Fruit fly (Drosophila melanogaster) whole organism, embryonic: ENCODE measurements around the gene Cep290.

Source experiments
- CG11456 ChIP-seq: fragments of 200-800 bp; sonication (Bioruptor generic); IDR thresholded peaks from 3 replicates; pipeline ENCODE4 v1.3.6; 2022; ENCODE audit warnings: missing biosample characterization, missing genetic modification characterization
- CG11695 ChIP-seq: fragments of 200-800 bp; sonication (Bioruptor generic); IDR thresholded peaks from 3 replicates; pipeline ENCODE4 v1.3.6; 2022; ENCODE audit warnings: missing biosample characterization, missing genetic modification characterization
- CG17385 ChIP-seq: fragments of 200-800 bp; sonication (Bioruptor generic); optimal IDR thresholded peaks from 3 replicates; lab custom pipeline; 2018; ENCODE audit warnings: missing biosample characterization, mild to moderate bottlenecking, missing genetic modification characterization
- CG17612 ChIP-seq: fragments of 200-800 bp; sonication (Bioruptor generic); IDR thresholded peaks from 2 replicates; pipeline ENCODE4 v1.3.6; 2022; ENCODE audit warnings: missing biosample characterization, missing genetic modification characterization
- CG18599 ChIP-seq: fragments of 200-800 bp; sonication (Bioruptor generic); optimal IDR thresholded peaks from 3 replicates; lab custom pipeline; 2017; ENCODE audit warnings: missing biosample characterization, missing genetic modification characterization, mild to moderate bottlenecking, moderate library complexity, missing genetic modification reagents
- CG18619 ChIP-seq: fragments of 200-800 bp; sonication (Bioruptor generic); optimal IDR thresholded peaks from 3 replicates; lab custom pipeline; 2017; ENCODE audit warnings: missing biosample characterization, mild to moderate bottlenecking, missing genetic modification characterization
- CG2116 ChIP-seq: fragments of 200-800 bp; sonication (Bioruptor generic); optimal IDR thresholded peaks from 3 replicates; lab custom pipeline; 2018; ENCODE audit warnings: missing biosample characterization, mild to moderate bottlenecking, missing genetic modification characterization
- CG2129 ChIP-seq: fragments of 200-800 bp; sonication (Bioruptor generic); IDR thresholded peaks from 2 replicates; pipeline ENCODE4 v1.3.6; 2022; ENCODE audit warnings: missing biosample characterization, missing genetic modification characterization; ENCODE audit not compliant: partially characterized antibody
- CG2202 ChIP-seq: fragments of 200-800 bp; sonication (Bioruptor generic); optimal IDR thresholded peaks from 2 replicates; lab custom pipeline; 2018; ENCODE audit warnings: missing biosample characterization, mild to moderate bottlenecking, missing genetic modification characterization
- CG3163 ChIP-seq: fragments of 200-800 bp; sonication (Bioruptor generic); optimal IDR thresholded peaks from 3 replicates; lab custom pipeline; 2016; ENCODE audit warnings: missing biosample characterization, missing genetic modification characterization
- CG33213 ChIP-seq: fragments of 200-800 bp; sonication (Bioruptor generic); optimal IDR thresholded peaks from 3 replicates; lab custom pipeline; 2016; ENCODE audit warnings: missing biosample characterization, missing genetic modification characterization
- CG3838 ChIP-seq: fragments of 200-800 bp; sonication (Bioruptor generic); optimal IDR thresholded peaks from 3 replicates; lab custom pipeline; 2016; ENCODE audit warnings: missing biosample characterization, missing genetic modification characterization
- CG7745 ChIP-seq: fragments of 200-800 bp; sonication (Bioruptor generic); optimal IDR thresholded peaks from 2 replicates; lab custom pipeline; 2018; ENCODE audit warnings: missing biosample characterization, mild to moderate bottlenecking, missing genetic modification characterization, moderate library complexity
- CG8089 ChIP-seq: fragments of 200-800 bp; sonication (Bioruptor generic); optimal IDR thresholded peaks from 3 replicates; lab custom pipeline; 2016; ENCODE audit warnings: missing biosample characterization, missing genetic modification characterization
- CG8388 ChIP-seq: fragments of 200-800 bp; sonication (Bioruptor generic); optimal IDR thresholded peaks from 2 replicates; lab custom pipeline; 2019; ENCODE audit warnings: missing biosample characterization, mild to moderate bottlenecking, missing genetic modification characterization, moderate library complexity
- CG8944 ChIP-seq: fragments of 200-800 bp; sonication (Bioruptor generic); optimal IDR thresholded peaks from 3 replicates; lab custom pipeline; 2016; ENCODE audit warnings: missing biosample characterization, missing genetic modification characterization
- CG9215 ChIP-seq: fragments of 200-800 bp; sonication (Bioruptor generic); IDR thresholded peaks from 2 replicates; pipeline ENCODE4 v1.3.6; 2022; ENCODE audit warnings: missing biosample characterization, missing genetic modification characterization
- CG9817 ChIP-seq: fragments of 200-800 bp; sonication (Bioruptor generic); optimal IDR thresholded peaks from 2 replicates; lab custom pipeline; 2018; ENCODE audit warnings: missing biosample characterization, mild to moderate bottlenecking, missing genetic modification characterization, moderate library complexity
- Dek ChIP-seq: fragments of 200-800 bp; sonication (Bioruptor generic); optimal IDR thresholded peaks from 3 replicates; lab custom pipeline; 2019; ENCODE audit warnings: missing biosample characterization, mild to moderate bottlenecking, missing genetic modification characterization, moderate library complexity
- Elba2 ChIP-seq: fragments of 200-800 bp; sonication (Bioruptor generic); optimal IDR thresholded peaks from 3 replicates; lab custom pipeline; 2016; ENCODE audit warnings: missing biosample characterization, missing genetic modification characterization
- H15 ChIP-seq: fragments of 200-800 bp; sonication (Bioruptor generic); IDR thresholded peaks from 3 replicates; pipeline ENCODE4 v1.3.6; 2022; ENCODE audit warnings: missing biosample characterization, missing genetic modification characterization
- HLH4C ChIP-seq: fragments of 200-800 bp; sonication (Bioruptor generic); IDR thresholded peaks from 3 replicates; pipeline ENCODE4 v1.3.6; 2022; ENCODE audit warnings: missing biosample characterization, missing genetic modification characterization; ENCODE audit not compliant: partially characterized antibody
- Meics ChIP-seq: fragments of 200-800 bp; sonication (Bioruptor generic); optimal IDR thresholded peaks from 2 replicates; lab custom pipeline; 2017; ENCODE audit warnings: missing biosample characterization, mild to moderate bottlenecking, missing genetic modification characterization
- Mes4 ChIP-seq: fragments of 200-800 bp; sonication (Bioruptor generic); optimal IDR thresholded peaks from 2 replicates; lab custom pipeline; 2016; ENCODE audit warnings: missing biosample characterization, missing genetic modification characterization
- Myb ChIP-seq: fragments of 200-800 bp; sonication (Bioruptor generic); optimal IDR thresholded peaks from 2 replicates; lab custom pipeline; 2016; ENCODE audit warnings: missing biosample characterization, missing genetic modification characterization
- NC2α ChIP-seq: fragments of 200-800 bp; sonication (Bioruptor generic); optimal IDR thresholded peaks from 2 replicates; lab custom pipeline; 2016; ENCODE audit warnings: missing biosample characterization, missing genetic modification characterization
- PHDP ChIP-seq: fragments of 200-800 bp; sonication (Bioruptor generic); optimal IDR thresholded peaks from 3 replicates; lab custom pipeline; 2018; ENCODE audit warnings: missing biosample characterization, mild to moderate bottlenecking, missing genetic modification characterization, moderate library complexity
- Scr ChIP-seq: fragments of 200-800 bp; sonication (Bioruptor generic); IDR thresholded peaks from 2 replicates; pipeline ENCODE4 v1.3.6; 2022; ENCODE audit warnings: missing biosample characterization, missing genetic modification characterization; ENCODE audit not compliant: partially characterized antibody
- Trl ChIP-seq, 3 experiments: fragments of >200 bp in 2 of 3; fragments of 200-800 bp in 1 of 3; sonication (Bioruptor generic) in 1 of 3; optimal IDR thresholded peaks; 2 replicates in 1 of 3; 3 replicates in 2 of 3; lab custom pipeline; 2016 to 2017; ENCODE audit warnings: missing biosample characterization in 1 of 3, missing genetic modification characterization in 1 of 3
- ac ChIP-seq: fragments of 200-800 bp; sonication (Bioruptor generic); optimal IDR thresholded peaks from 3 replicates; lab custom pipeline; 2017; ENCODE audit warnings: missing biosample characterization, mild to moderate bottlenecking, missing genetic modification characterization
- ash1 ChIP-seq: fragments of 200-800 bp; sonication (Bioruptor generic); optimal IDR thresholded peaks from 2 replicates; lab custom pipeline; 2018; ENCODE audit warnings: missing biosample characterization, mild to moderate bottlenecking, missing genetic modification characterization
- chif ChIP-seq, 2 experiments: fragments of 200-800 bp; sonication (Bioruptor generic); optimal IDR thresholded peaks; 3 replicates each; lab custom pipeline; 2016; ENCODE audit warnings: missing biosample characterization in 2 of 2, missing genetic modification characterization in 2 of 2
- da ChIP-seq: fragments of 200-800 bp; sonication (Bioruptor generic); optimal IDR thresholded peaks from 2 replicates; lab custom pipeline; 2016; ENCODE audit warnings: missing biosample characterization, missing genetic modification characterization
- dpn ChIP-seq, 2 experiments: fragments of 200-800 bp; sonication (Bioruptor generic); optimal IDR thresholded peaks; 3 replicates each; lab custom pipeline; 2016; ENCODE audit warnings: missing biosample characterization in 2 of 2, missing genetic modification characterization in 2 of 2
- en ChIP-seq: fragments of 200-800 bp; sonication (Bioruptor generic); optimal IDR thresholded peaks from 2 replicates; lab custom pipeline; 2016; ENCODE audit warnings: missing biosample characterization, missing genetic modification characterization
- fu2 ChIP-seq: fragments of 200-800 bp; sonication (Bioruptor generic); optimal IDR thresholded peaks from 2 replicates; lab custom pipeline; 2016; ENCODE audit warnings: missing biosample characterization, missing genetic modification characterization
- gsb-n ChIP-seq: fragments of 200-800 bp; sonication (Bioruptor generic); optimal IDR thresholded peaks from 3 replicates; lab custom pipeline; 2018; ENCODE audit warnings: missing biosample characterization, mild to moderate bottlenecking, missing genetic modification characterization
- hkb ChIP-seq, 2 experiments: fragments of 200-800 bp in 1 of 2; fragments of >200 bp in 1 of 2; sonication (Bioruptor generic) in 1 of 2; IDR thresholded peaks in 1 of 2; optimal IDR thresholded peaks in 1 of 2; 2 replicates each; pipeline versions ENCODE4 v1.3.6 to Lab custom; 2017 to 2022; ENCODE audit warnings: missing biosample characterization in 1 of 2, missing genetic modification characterization in 1 of 2
- jumu ChIP-seq: fragments of 200-800 bp; sonication (Bioruptor generic); optimal IDR thresholded peaks from 3 replicates; lab custom pipeline; 2016; ENCODE audit warnings: missing biosample characterization, missing genetic modification characterization
- kni ChIP-seq: fragments of 200-800 bp; sonication (Bioruptor generic); optimal IDR thresholded peaks from 3 replicates; lab custom pipeline; 2017; ENCODE audit warnings: mild to moderate bottlenecking, missing biosample characterization, missing genetic modification reagents, missing genetic modification characterization
- lola ChIP-seq, 3 experiments: fragments of >200 bp in 2 of 3; fragments of 200-800 bp in 1 of 3; sonication (Bioruptor generic) in 1 of 3; optimal IDR thresholded peaks; 2 replicates each; lab custom pipeline; 2017 to 2019; ENCODE audit warnings: missing biosample characterization in 3 of 3, missing genetic modification characterization in 3 of 3, mild to moderate bottlenecking in 1 of 3, moderate library complexity in 1 of 3
- nom ChIP-seq: fragments of 200-800 bp; sonication (Bioruptor generic); optimal IDR thresholded peaks from 2 replicates; lab custom pipeline; 2017; ENCODE audit warnings: missing biosample characterization, missing genetic modification characterization, mild to moderate bottlenecking, moderate library complexity, missing genetic modification reagents
- oc ChIP-seq: fragments of 200-800 bp; sonication (Bioruptor generic); optimal IDR thresholded peaks from 2 replicates; lab custom pipeline; 2018; ENCODE audit warnings: missing biosample characterization, mild to moderate bottlenecking, missing genetic modification characterization, moderate library complexity
- psq ChIP-seq: fragments of 200-800 bp; sonication (Bioruptor generic); optimal IDR thresholded peaks from 2 replicates; lab custom pipeline; 2017; ENCODE audit warnings: missing biosample characterization, missing genetic modification characterization
- sc ChIP-seq, 3 experiments: fragments of >200 bp in 2 of 3; fragments of 200-800 bp in 1 of 3; sonication (Bioruptor generic) in 1 of 3; optimal IDR thresholded peaks; 2 replicates in 2 of 3; 3 replicates in 1 of 3; lab custom pipeline; 2017; ENCODE audit warnings: mild to moderate bottlenecking in 1 of 3, missing biosample characterization in 1 of 3, missing genetic modification characterization in 1 of 3, missing genetic modification reagents in 1 of 3
- schlank ChIP-seq: fragments of 200-800 bp; sonication (Bioruptor generic); optimal IDR thresholded peaks from 2 replicates; lab custom pipeline; 2018; ENCODE audit warnings: missing biosample characterization, mild to moderate bottlenecking, missing genetic modification characterization
- sens-2 ChIP-seq: fragments of 200-800 bp; sonication (Bioruptor generic); IDR thresholded peaks from 2 replicates; pipeline ENCODE4 v1.3.6; 2022; ENCODE audit warnings: missing biosample characterization, missing genetic modification characterization
- tx ChIP-seq: fragments of 200-800 bp; sonication (Bioruptor generic); optimal IDR thresholded peaks from 2 replicates; lab custom pipeline; 2016; ENCODE audit warnings: missing biosample characterization, missing genetic modification characterization

The Cep290 gene

DNA sequence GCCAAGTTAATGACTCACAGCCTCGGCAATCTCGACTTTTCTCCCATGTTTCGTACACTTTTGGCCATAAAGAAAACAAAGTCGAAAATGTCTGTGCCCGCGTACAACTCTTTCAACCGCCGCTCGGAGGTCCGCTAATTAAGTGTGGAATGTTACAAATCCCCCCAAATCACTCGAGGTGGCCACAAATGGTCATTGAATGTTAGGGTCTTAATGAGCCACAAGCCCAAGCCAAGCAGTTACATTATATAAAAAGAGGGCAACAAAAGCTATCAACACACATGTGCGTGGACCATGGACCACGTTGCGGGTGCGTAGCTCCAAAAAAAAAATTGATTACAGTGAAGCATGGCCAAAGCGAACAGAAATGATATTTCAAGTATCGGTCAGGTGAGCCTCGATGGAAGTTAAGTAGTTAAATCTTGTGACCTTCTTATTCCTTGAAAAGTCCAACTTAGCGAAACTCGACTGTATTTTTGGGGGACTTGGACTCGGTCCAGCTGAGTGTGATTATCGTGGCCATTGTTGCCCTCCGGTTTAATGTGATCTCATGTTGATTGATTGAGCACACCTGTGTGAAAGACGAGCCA, 24.3 kb upstream of the Cep290 start (continued):
- no peak for TF ChIP-seq Trl (optimal IDR thresholded peaks at IDR 0.05; lab: Kevin White, UChicago)
- TF ChIP-seq Trl (GFP tag; optimal IDR thresholded peaks at IDR 0.05; lab: Kevin White, UChicago) = peak; percentile 87
- peak; percentile 83 for TF ChIP-seq CG17385 (GFP tag; lab: Kevin White, UChicago)
- TF ChIP-seq da (GFP tag; lab: Kevin White, UChicago) = peak; percentile 69
- peak; percentile 62 for TF ChIP-seq NC2α
- TF ChIP-seq CG11456 = peak; percentile 94
- TF ChIP-seq CG3163 (GFP tag; lab: Kevin White, UChicago) = peak; percentile 66
- TF ChIP-seq CG9215 (GFP tag; lab: Robert Waterston, UW) = peak; percentile 80
- TF ChIP-seq Meics (GFP tag; lab: Kevin White, UChicago) = peak; percentile 85
- TF ChIP-seq dpn (GFP tag; optimal IDR thresholded peaks at IDR 0.05; lab: Kevin White, UChicago) = peak; percentile 88 to 94
- TF ChIP-seq nom (GFP tag; lab: Kevin White, UChicago) = no peak
- TF ChIP-seq CG18619 = peak; percentile 80
- peak; percentile 80 for TF ChIP-seq Mes4 (GFP tag; lab: Kevin White, UChicago)
- TF ChIP-seq tx (GFP tag; lab: Kevin White, UChicago) = peak; percentile 81
- peak; percentile 66 for TF ChIP-seq CG2202 (tag; lab: Kevin White, UChicago)
- TF ChIP-seq PHDP (tag; lab: Kevin White, UChicago) = peak; percentile 86
- TF ChIP-seq oc (tag; lab: Kevin White, UChicago) = peak; percentile 94
- peak; percentile 86 for TF ChIP-seq CG8944
- peak; percentile 85 for TF ChIP-seq CG9817 (tag; lab: Kevin White, UChicago)
- TF ChIP-seq ac = no peak
- TF ChIP-seq Scr (GFP tag; lab: Robert Waterston, UW) = no peak
- TF ChIP-seq Elba2 (GFP tag; lab: Kevin White, UChicago) = no peak
- peak; percentile 93 for TF ChIP-seq H15 (GFP tag; lab: Robert Waterston, UW)
- peak; percentile 88 for TF ChIP-seq CG33213 (GFP tag; lab: Kevin White, UChicago)
- TF ChIP-seq gsb-n (tag; lab: Kevin White, UChicago) = peak; percentile 73
- TF ChIP-seq lola (GFP tag; optimal IDR thresholded peaks at IDR 0.05; lab: Kevin White, UChicago) = peak in 1 of 3 experiments; percentile 59
- peak; percentile 71 for TF ChIP-seq kni (GFP tag; lab: Kevin White, UChicago)
- peak; percentile 66 for TF ChIP-seq CG3838
- TF ChIP-seq CG7745 = no peak
- TF ChIP-seq HLH4C = no peak
- peak; percentile 88 for TF ChIP-seq CG11695
- peak; percentile 73 for TF ChIP-seq schlank
- no peak for TF ChIP-seq hkb (optimal IDR thresholded peaks at IDR 0.05; lab: Kevin White, UChicago)
- peak; percentile 95 for TF ChIP-seq hkb (GFP tag; IDR thresholded peaks at IDR 0.05; lab: Robert Waterston, UW)
- peak; percentile 42 for TF ChIP-seq ash1
- TF ChIP-seq fu2 (GFP tag; lab: Kevin White, UChicago) = peak; percentile 65
- TF ChIP-seq Myb = peak; percentile 69
- peak; percentile 66; the same call in 1 of the 2 replicates for TF ChIP-seq CG17612 (GFP tag; lab: Robert Waterston, UW)
- TF ChIP-seq CG2129 = no peak
- peak; percentile 94 for TF ChIP-seq sens-2 (GFP tag; lab: Robert Waterston, UW)
- TF ChIP-seq CG2116 (GFP tag; lab: Kevin White, UChicago) = peak; percentile 36
- TF ChIP-seq psq (GFP tag; lab: Kevin White, UChicago) = peak; percentile 43
- TF ChIP-seq CG18599 (GFP tag; lab: Kevin White, UChicago) = peak; percentile 90
- peak; percentile 88 for TF ChIP-seq jumu
- no peak for TF ChIP-seq sc (optimal IDR thresholded peaks at IDR 0.05; lab: Kevin White, UChicago)
- TF ChIP-seq sc (GFP tag; optimal IDR thresholded peaks at IDR 0.05; lab: Kevin White, UChicago) = peak; percentile 69
- TF ChIP-seq en (GFP tag; lab: Kevin White, UChicago) = peak; percentile 85
- TF ChIP-seq CG8089 (GFP tag; lab: Kevin White, UChicago) = peak; percentile 84
- TF ChIP-seq Dek (tag; lab: Kevin White, UChicago) = peak; percentile 89
- peak; percentile 85 for TF ChIP-seq chif (GFP tag; optimal IDR thresholded peaks at IDR 0.05; lab: Kevin White, UChicago)
- TF ChIP-seq CG8388 = peak; percentile 82
